Worm (Caenorhabditis elegans) whole organism, dauer: Measurements from ENCODE around the gene mltn-1.

Experiments used
- unc-62 ChIP-seq: sonication (generic microtip); optimal IDR thresholded peaks from 2 replicates; lab custom pipeline; 2017; ENCODE audit warnings: missing biosample characterization, missing genetic modification reagents, missing genetic modification characterization

Gene mltn-1

DNA sequence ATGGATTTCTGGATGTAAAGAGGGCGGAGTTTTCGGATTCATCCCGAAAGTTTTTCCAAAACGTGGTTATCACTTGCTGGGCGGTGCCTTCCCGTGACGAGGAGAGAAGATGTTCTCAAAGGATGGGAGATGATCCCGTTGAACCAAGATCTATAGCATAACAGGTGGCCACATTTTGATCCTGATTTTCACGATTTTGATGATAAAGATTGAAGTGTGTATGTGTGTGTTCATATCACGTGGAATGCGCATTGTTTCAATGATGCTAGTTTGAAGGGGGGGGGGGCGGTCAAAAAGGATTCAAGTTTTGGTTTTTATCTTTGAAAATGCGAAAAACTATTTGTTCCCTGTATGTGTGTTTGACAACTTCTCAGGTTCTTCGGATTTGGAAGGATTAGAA lies at the start of gene mltn-1:
TSS of gene mltn-1 (minus strand) at position 22 of the 400 bp plus-strand sequence.
- no peak for TF ChIP-seq unc-62

DNA sequence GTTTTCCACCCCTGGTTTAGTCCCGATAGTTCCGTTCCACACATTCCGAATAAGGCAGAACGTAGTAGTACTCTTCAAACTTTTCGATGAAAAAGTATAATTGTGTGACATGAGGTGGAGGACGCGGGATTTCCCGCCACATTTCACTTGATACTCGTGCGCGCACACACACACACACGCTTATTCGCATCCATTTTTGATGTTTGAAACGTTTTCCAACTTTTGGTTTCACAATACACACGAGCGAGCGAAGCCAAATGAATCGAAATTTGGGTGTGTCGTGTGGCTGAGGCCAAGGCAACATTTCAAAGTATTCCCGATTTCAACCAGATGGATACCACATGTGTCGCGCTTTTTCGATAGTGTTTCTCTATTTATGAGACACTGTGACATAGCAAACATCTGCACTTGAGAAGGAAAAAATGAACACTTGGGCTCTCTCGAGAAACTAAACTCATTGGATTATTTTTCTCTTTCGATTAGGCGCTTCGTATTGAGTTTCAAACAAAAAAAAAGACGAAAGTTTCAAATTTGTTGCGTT lies 48.6 kb upstream of the mltn-1 start:
- no peak for TF ChIP-seq unc-62

ce11 chrII:13190412-13190811 lies 45.4 kb upstream of the mltn-1 start:
- TF ChIP-seq unc-62, result no peak

DNA sequence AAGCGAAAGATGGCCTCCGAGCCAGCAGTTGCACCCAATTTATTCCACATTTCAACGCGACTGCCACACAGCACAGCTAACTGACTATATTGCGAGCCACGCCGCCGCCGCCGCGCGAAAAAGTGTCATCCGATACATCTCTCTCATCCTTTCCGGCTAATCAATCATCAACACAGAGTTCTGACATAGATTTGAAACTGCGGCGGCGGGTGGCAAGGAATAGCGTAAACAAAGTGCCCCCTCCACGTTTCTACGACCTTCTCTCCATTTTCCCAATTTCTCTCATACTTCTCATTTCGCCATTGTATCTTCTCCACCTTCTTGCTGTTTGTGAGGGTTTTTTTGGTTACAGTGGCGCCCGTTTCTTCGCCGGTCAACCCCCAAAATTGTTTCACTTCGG lies 44.3 kb upstream of the mltn-1 start:
- TF ChIP-seq unc-62, result no peak

DNA sequence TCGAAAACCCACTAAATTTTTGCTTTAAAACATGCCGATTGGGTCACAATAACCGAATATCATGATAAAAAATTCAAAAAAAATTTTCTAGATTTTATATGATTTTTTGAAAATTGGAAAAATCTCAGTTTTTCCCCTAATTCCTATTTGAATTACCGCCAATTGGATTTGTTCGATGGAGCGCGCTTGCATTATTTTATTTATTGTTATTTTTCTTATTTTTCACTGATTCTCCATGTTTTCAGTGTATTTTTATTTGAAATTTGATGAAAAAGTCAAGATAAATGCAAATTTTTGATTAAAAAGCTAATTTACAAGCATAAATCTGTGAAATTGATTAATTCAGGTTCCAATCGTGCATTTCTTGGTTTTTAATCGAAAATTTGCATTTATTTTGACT lies 43.1 kb upstream of the mltn-1 start:
- no peak for TF ChIP-seq unc-62

ce11 chrII:13187188-13187587 lies 42.2 kb upstream of the mltn-1 start, which contains the start of gene mecr-1:
mecr-1 (minus strand) TSS chrII:13187314.
- TF ChIP-seq unc-62, result no peak

- TF ChIP-seq unc-62, result no peak
Measured at ce11 chrII:13184129-13184528, 39.1 kb upstream of the mltn-1 start, which contains the start of gene W09H1.3. W09H1.3 (plus strand) TSS chrII:13184429.

ce11 chrII:13183228-13183755 lies 38.3 kb upstream of the mltn-1 start, which contains the start of the genes W09H1.4 and his-73:
W09H1.4 (plus strand) TSS chrII:13183528.
his-73 (plus strand) TSS chrII:13183705.
- TF ChIP-seq unc-62, result no peak

DNA sequence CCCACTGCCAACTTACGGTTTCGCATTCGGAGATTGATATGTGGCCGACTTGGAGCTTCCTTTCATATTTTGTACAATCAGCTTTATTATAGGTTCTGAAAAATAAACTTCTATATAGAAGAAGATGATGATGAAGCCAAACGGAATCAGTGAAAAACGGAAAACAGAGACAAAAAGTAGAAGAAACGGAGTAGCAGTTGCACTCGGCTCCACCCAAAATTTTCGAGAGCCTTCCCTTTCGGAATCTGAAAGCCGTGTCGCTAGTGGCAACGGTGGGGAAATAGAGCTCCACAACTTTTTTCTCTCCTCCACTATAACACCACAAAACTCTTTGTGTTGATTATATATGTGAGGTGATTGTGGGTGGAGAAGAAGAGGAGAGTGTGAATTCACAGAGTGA lies 36.4 kb upstream of the mltn-1 start, which contains the start of gene W09H1.1:
TSS of gene W09H1.1 (minus strand) at position 101 of the 400 bp plus-strand sequence.
- TF ChIP-seq unc-62, result no peak

- TF ChIP-seq unc-62, result no peak
Measured at ce11 chrII:13174435-13174834, 29.4 kb upstream of the mltn-1 start.

ce11 chrII:13170696-13171095 lies 25.7 kb upstream of the mltn-1 start:
- no peak for TF ChIP-seq unc-62

DNA sequence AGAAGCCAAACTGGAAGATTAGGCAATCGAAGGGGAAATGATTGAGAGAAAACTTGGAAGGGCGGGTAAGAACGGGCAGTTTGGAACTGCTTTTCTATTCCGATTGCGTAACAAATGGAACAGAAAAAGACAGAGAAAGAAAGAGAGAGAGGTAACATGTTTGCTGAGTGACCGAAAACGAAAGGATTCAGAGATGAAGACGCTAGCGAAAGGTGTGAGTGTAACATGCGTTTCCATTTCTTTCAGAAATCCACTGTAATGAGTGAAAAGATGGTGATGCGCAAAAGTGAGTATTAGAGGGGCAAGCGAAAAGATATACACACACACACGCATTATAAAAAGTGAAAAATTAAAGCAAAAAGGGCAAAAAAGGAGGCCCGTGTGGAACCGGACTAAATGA lies 22.5 kb upstream of the mltn-1 start:
- TF ChIP-seq unc-62, result no peak

ce11 chrII:13165683-13166259 lies 20.7 kb upstream of the mltn-1 start, which contains the start of gene moe-3:
moe-3 (minus strand) TSS chrII:13165733.
- no peak for TF ChIP-seq unc-62

DNA sequence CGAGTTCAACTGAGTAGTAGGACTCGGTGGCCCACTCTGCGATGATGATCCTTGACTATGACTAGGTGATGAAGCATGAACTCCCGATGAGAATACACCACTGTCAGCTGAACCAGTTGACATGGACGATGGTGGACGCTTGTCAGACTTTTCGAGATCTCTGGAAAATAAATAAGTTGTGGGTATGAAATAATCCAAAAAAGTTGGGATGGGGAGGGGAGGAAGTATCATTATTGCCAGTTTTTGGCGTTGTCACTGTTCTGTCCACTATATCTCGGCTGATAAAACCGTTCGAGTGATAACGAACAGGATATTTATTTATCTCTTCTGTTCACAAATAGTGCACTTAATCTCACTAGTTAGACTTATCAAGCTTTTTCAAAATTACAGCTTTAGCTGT lies 19.0 kb upstream of the mltn-1 start:
- no peak for TF ChIP-seq unc-62

- TF ChIP-seq unc-62, result no peak
Measured at ce11 chrII:13163009-13163408, 18.0 kb upstream of the mltn-1 start.

DNA sequence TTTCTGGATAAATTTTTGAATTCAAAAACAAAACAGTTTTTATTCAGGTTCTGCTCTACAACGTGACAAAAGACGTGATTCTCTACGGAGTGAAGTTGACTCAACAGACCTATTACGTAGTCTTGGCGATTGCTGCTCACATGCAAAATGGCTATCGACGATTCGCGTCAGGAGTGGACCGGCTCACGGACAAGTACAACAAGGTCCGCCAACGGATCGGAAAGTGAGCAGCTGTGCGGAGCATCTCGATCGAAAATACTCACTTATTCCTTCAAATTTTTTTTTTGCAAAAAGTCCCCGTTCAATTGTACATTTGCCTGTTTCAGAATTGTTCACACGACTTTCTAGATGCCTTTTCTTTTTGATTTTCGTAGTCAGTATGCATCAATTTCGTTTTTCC lies 14.8 kb upstream of the mltn-1 start:
- no peak for TF ChIP-seq unc-62

DNA sequence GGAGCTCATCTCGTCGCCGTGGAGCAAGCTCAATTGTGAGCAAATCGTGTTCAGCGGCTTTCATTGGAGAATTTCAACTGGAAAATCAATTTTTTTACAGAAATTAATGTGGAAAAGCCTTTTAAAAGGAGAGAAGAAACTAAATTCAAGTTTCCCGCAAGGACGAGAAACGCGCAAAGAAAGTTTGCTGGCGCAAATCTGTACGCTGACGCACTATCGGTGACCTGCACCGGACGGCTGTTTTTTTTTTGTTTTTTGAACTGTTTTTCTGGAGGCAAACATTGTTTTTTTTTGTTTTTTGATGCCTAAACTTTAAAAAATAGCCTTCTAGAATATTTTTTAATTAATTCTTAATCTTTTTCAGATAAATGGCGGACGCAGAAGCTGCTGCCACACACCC lies 11.9 kb upstream of the mltn-1 start, which contains the start of the genes hpr-17 and F32A11.1:
TSS of gene hpr-17 (minus strand) at position 77 of the 400 bp plus-strand sequence.
TSS of gene F32A11.1 (plus strand) at position 359 of the 400 bp plus-strand sequence.
- TF ChIP-seq unc-62, result no peak

DNA sequence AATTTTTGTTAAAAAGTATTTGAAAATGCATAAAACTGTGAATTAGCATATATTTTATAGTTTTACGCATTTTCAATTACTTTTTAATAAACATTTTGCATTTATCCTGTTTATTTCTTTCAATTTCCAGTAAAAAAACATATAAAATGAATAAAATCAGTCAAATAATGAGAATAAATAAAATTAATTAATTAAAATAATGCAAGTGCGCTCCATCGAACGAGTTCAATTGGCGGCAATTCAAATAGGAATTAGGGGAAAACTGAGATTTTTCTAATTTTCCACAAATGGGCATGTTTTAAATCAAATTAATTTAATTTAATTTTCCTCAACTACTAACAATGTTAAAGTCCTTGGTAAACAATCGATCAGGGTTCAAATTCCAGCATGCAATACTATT lies 11.0 kb upstream of the mltn-1 start:
- no peak for TF ChIP-seq unc-62
